Fruit fly (Drosophila melanogaster) whole organism, embryonic: ENCODE results near the gene MED15.

ENCODE experiments used
- Blimp-1 ChIP-seq: fragments of 200-800 bp; sonication (Bioruptor generic); optimal IDR thresholded peaks from 3 replicates; lab custom pipeline; 2018; ENCODE audit warnings: missing biosample characterization, missing genetic modification characterization, mild to moderate bottlenecking, moderate library complexity, missing genetic modification reagents
- CG10462 ChIP-seq: fragments of 200-800 bp; sonication (Bioruptor generic); optimal IDR thresholded peaks from 2 replicates; lab custom pipeline; 2016; ENCODE audit warnings: missing biosample characterization, missing genetic modification characterization
- CG14710 ChIP-seq: fragments of 200-800 bp; sonication (Bioruptor generic); optimal IDR thresholded peaks from 3 replicates; lab custom pipeline; 2019; ENCODE audit warnings: missing biosample characterization, mild to moderate bottlenecking, missing genetic modification characterization, moderate library complexity
- CG15601 ChIP-seq: fragments of 200-800 bp; sonication (Bioruptor generic); optimal IDR thresholded peaks from 3 replicates; lab custom pipeline; 2019; ENCODE audit warnings: missing biosample characterization, mild to moderate bottlenecking, missing genetic modification characterization, moderate library complexity
- CG16779 ChIP-seq: fragments of 200-800 bp; sonication (Bioruptor generic); IDR thresholded peaks from 2 replicates; pipeline ENCODE4 v1.3.6; 2022; ENCODE audit warnings: missing biosample characterization, missing genetic modification characterization
- CG17361 ChIP-seq: fragments of 200-800 bp; sonication (Bioruptor generic); IDR thresholded peaks from 3 replicates; pipeline ENCODE4 v1.3.6; 2022; ENCODE audit warnings: missing biosample characterization, missing genetic modification characterization
- CG17568 ChIP-seq: fragments of 200-800 bp; sonication (Bioruptor generic); optimal IDR thresholded peaks from 2 replicates; lab custom pipeline; 2018; ENCODE audit warnings: missing biosample characterization, mild to moderate bottlenecking, missing genetic modification characterization, moderate library complexity
- CG17829 ChIP-seq: fragments of 200-800 bp; optimal IDR thresholded peaks from 2 replicates; lab custom pipeline; 2019; ENCODE audit warnings: missing biosample characterization, mild to moderate bottlenecking, missing genetic modification characterization, moderate library complexity
- CG18011 ChIP-seq: fragments of 200-800 bp; sonication (Bioruptor generic); optimal IDR thresholded peaks from 2 replicates; lab custom pipeline; 2017; ENCODE audit warnings: missing biosample characterization, missing genetic modification characterization, mild to moderate bottlenecking, moderate library complexity, missing genotype
- CG18262 ChIP-seq: fragments of 200-800 bp; optimal IDR thresholded peaks from 3 replicates; lab custom pipeline; 2019; ENCODE audit warnings: missing biosample characterization, mild to moderate bottlenecking, missing genetic modification characterization, moderate library complexity
- CG2120 ChIP-seq: fragments of 200-800 bp; sonication (Bioruptor generic); optimal IDR thresholded peaks from 3 replicates; lab custom pipeline; 2016; ENCODE audit warnings: missing biosample characterization, missing genetic modification characterization
- CG2712 ChIP-seq: fragments of 200-800 bp; optimal IDR thresholded peaks from 3 replicates; lab custom pipeline; 2019; ENCODE audit warnings: missing biosample characterization, mild to moderate bottlenecking, missing genetic modification characterization, moderate library complexity
- CG30431 ChIP-seq: fragments of 200-800 bp; sonication (Bioruptor generic); optimal IDR thresholded peaks from 2 replicates; lab custom pipeline; 2017; ENCODE audit warnings: missing biosample characterization, missing genetic modification characterization
- CG42726 ChIP-seq: fragments of 200-800 bp; sonication (Bioruptor generic); IDR thresholded peaks from 2 replicates; pipeline ENCODE4 v1.3.6; 2022; ENCODE audit warnings: missing biosample characterization, missing genetic modification characterization; ENCODE audit not compliant: partially characterized antibody
- CG6791 ChIP-seq: fragments of 200-800 bp; sonication (Bioruptor generic); IDR thresholded peaks from 3 replicates; pipeline ENCODE4 v1.3.6; 2022; ENCODE audit warnings: missing biosample characterization, missing genetic modification characterization; ENCODE audit not compliant: partially characterized antibody
- CG9876 ChIP-seq: fragments of 200-800 bp; sonication (Bioruptor generic); optimal IDR thresholded peaks from 2 replicates; lab custom pipeline; 2016; ENCODE audit warnings: missing biosample characterization, missing genetic modification characterization
- D19A ChIP-seq: fragments of 200-800 bp; optimal IDR thresholded peaks from 3 replicates; lab custom pipeline; 2019; ENCODE audit warnings: missing biosample characterization, mild to moderate bottlenecking, missing genetic modification characterization, moderate library complexity
- Drgx ChIP-seq: fragments of 200-800 bp; sonication (Bioruptor generic); IDR thresholded peaks from 2 replicates; pipeline ENCODE4 v1.3.6; 2022; ENCODE audit warnings: missing biosample characterization, missing genetic modification characterization
- HmgD ChIP-seq: fragments of 200-800 bp; sonication (Bioruptor generic); optimal IDR thresholded peaks from 3 replicates; lab custom pipeline; 2016; ENCODE audit warnings: missing biosample characterization, missing genetic modification characterization
- Hr78 ChIP-seq, 2 experiments: fragments of 200-800 bp in 1 of 2; fragments of >200 bp in 1 of 2; sonication (Bioruptor generic) in 1 of 2; optimal IDR thresholded peaks; 2 replicates each; lab custom pipeline; 2017 to 2019; ENCODE audit warnings: missing biosample characterization in 2 of 2, missing genetic modification characterization in 2 of 2, mild to moderate bottlenecking in 1 of 2, moderate library complexity in 1 of 2
- Mrtf ChIP-seq: fragments of 200-800 bp; sonication (Bioruptor generic); IDR thresholded peaks from 3 replicates; pipeline ENCODE4 v1.3.6; 2022; ENCODE audit warnings: missing biosample characterization, missing genetic modification characterization
- NC2β ChIP-seq: fragments of 200-800 bp; sonication (Bioruptor generic); optimal IDR thresholded peaks from 2 replicates; lab custom pipeline; 2016; ENCODE audit warnings: missing biosample characterization, missing genetic modification characterization
- Nf-YC ChIP-seq: fragments of 200-800 bp; optimal IDR thresholded peaks from 3 replicates; lab custom pipeline; 2019; ENCODE audit warnings: missing biosample characterization, mild to moderate bottlenecking, missing genetic modification characterization, moderate library complexity
- Spps ChIP-seq: fragments of 200-800 bp; sonication (Bioruptor generic); optimal IDR thresholded peaks from 2 replicates; lab custom pipeline; 2018; ENCODE audit warnings: missing biosample characterization, mild to moderate bottlenecking, missing genetic modification characterization
- Xrp1 ChIP-seq: fragments of 200-800 bp; sonication (Bioruptor generic); IDR thresholded peaks from 2 replicates; pipeline ENCODE4 v1.3.6; 2022; ENCODE audit warnings: missing biosample characterization, missing genetic modification characterization
- abd-A ChIP-seq: fragments of 200-800 bp; sonication (Bioruptor generic); optimal IDR thresholded peaks from 3 replicates; lab custom pipeline; 2019; ENCODE audit warnings: missing biosample characterization, mild to moderate bottlenecking, missing genetic modification characterization, moderate library complexity
- ara ChIP-seq: fragments of 200-800 bp; sonication (Bioruptor generic); IDR thresholded peaks from 2 replicates; pipeline ENCODE4 v1.3.6; 2022; ENCODE audit warnings: missing biosample characterization, missing genetic modification characterization
- az2 ChIP-seq: fragments of 200-800 bp; sonication (Bioruptor generic); optimal IDR thresholded peaks from 3 replicates; lab custom pipeline; 2016; ENCODE audit warnings: missing biosample characterization, missing genetic modification characterization
- chinmo ChIP-seq: fragments of 200-800 bp; sonication (Bioruptor generic); IDR thresholded peaks from 4 replicates; pipeline ENCODE4 v1.3.6; 2022; ENCODE audit warnings: missing biosample characterization, missing genetic modification characterization; ENCODE audit not compliant: partially characterized antibody
- corto ChIP-seq: fragments of 200-800 bp; sonication (Bioruptor generic); optimal IDR thresholded peaks from 2 replicates; lab custom pipeline; 2016; ENCODE audit warnings: missing biosample characterization, mild to moderate bottlenecking, missing genetic modification characterization, moderate library complexity
- crol ChIP-seq: fragments of 200-800 bp; sonication (Bioruptor generic); IDR thresholded peaks from 2 replicates; pipeline ENCODE4 v1.3.6; 2022; ENCODE audit warnings: missing biosample characterization, missing genetic modification characterization
- fd96Cb ChIP-seq: fragments of 200-800 bp; sonication (Bioruptor generic); optimal IDR thresholded peaks from 2 replicates; lab custom pipeline; 2018; ENCODE audit warnings: missing biosample characterization, mild to moderate bottlenecking, missing genetic modification characterization, moderate library complexity
- gem ChIP-seq: fragments of 200-800 bp; sonication (Bioruptor generic); optimal IDR thresholded peaks from 2 replicates; lab custom pipeline; 2019; ENCODE audit warnings: missing biosample characterization, mild to moderate bottlenecking, missing genetic modification characterization, moderate library complexity
- grau ChIP-seq: fragments of 200-800 bp; optimal IDR thresholded peaks from 3 replicates; lab custom pipeline; 2019; ENCODE audit warnings: missing biosample characterization, mild to moderate bottlenecking, missing genetic modification characterization, moderate library complexity
- gt ChIP-seq: fragments of 200-800 bp; sonication (Bioruptor generic); IDR thresholded peaks from 2 replicates; pipeline ENCODE4 v1.3.6; 2022; ENCODE audit warnings: missing biosample characterization, missing genetic modification characterization
- hbn ChIP-seq: fragments of 200-800 bp; sonication (Bioruptor generic); IDR thresholded peaks from 2 replicates; pipeline ENCODE4 v1.3.6; 2022; ENCODE audit warnings: missing biosample characterization, missing genetic modification characterization; ENCODE audit not compliant: partially characterized antibody
- kah ChIP-seq: fragments of 200-800 bp; sonication (Bioruptor generic); optimal IDR thresholded peaks from 2 replicates; lab custom pipeline; 2018; ENCODE audit warnings: missing biosample characterization, mild to moderate bottlenecking, missing genetic modification characterization
- kni ChIP-seq: fragments of 200-800 bp; sonication (Bioruptor generic); optimal IDR thresholded peaks from 3 replicates; lab custom pipeline; 2017; ENCODE audit warnings: mild to moderate bottlenecking, missing biosample characterization, missing genetic modification reagents, missing genetic modification characterization
- lola ChIP-seq, 3 experiments: fragments of >200 bp in 2 of 3; fragments of 200-800 bp in 1 of 3; sonication (Bioruptor generic) in 1 of 3; optimal IDR thresholded peaks; 2 replicates each; lab custom pipeline; 2017 to 2019; ENCODE audit warnings: missing biosample characterization in 3 of 3, missing genetic modification characterization in 3 of 3, mild to moderate bottlenecking in 1 of 3, moderate library complexity in 1 of 3
- nom ChIP-seq: fragments of 200-800 bp; sonication (Bioruptor generic); optimal IDR thresholded peaks from 2 replicates; lab custom pipeline; 2017; ENCODE audit warnings: missing biosample characterization, missing genetic modification characterization, mild to moderate bottlenecking, moderate library complexity, missing genetic modification reagents
- onecut ChIP-seq: fragments of 200-800 bp; sonication (Bioruptor generic); IDR thresholded peaks from 2 replicates; pipeline ENCODE4 v1.3.6; 2022; ENCODE audit warnings: missing biosample characterization, missing genetic modification characterization
- phol ChIP-seq: fragments of 200-800 bp; sonication (Bioruptor generic); optimal IDR thresholded peaks from 3 replicates; lab custom pipeline; 2018; ENCODE audit warnings: missing biosample characterization, mild to moderate bottlenecking, missing genetic modification characterization, moderate library complexity
- row ChIP-seq: fragments of 200-800 bp; sonication (Bioruptor generic); IDR thresholded peaks from 3 replicates; pipeline ENCODE4 v1.3.6; 2022; ENCODE audit warnings: missing biosample characterization, missing genetic modification characterization
- sd ChIP-seq: fragments of 200-800 bp; sonication (Bioruptor generic); optimal IDR thresholded peaks from 3 replicates; lab custom pipeline; 2018; ENCODE audit warnings: missing biosample characterization, mild to moderate bottlenecking, missing genetic modification characterization, moderate library complexity
- sim ChIP-seq: fragments of 200-800 bp; sonication (Bioruptor generic); IDR thresholded peaks from 2 replicates; pipeline ENCODE4 v1.3.6; 2022; ENCODE audit warnings: missing biosample characterization, missing genetic modification characterization
- tgo ChIP-seq: fragments of 200-800 bp; sonication (Bioruptor generic); IDR thresholded peaks from 3 replicates; pipeline ENCODE4 v1.3.6; 2022; ENCODE audit warnings: missing biosample characterization, missing genetic modification characterization
- yki ChIP-seq: fragments of >200 bp; optimal IDR thresholded peaks from 3 replicates; lab custom pipeline; 2018
- zen2 ChIP-seq: fragments of 200-800 bp; sonication (Bioruptor generic); IDR thresholded peaks from 3 replicates; pipeline ENCODE4 v1.3.6; 2022; ENCODE audit warnings: missing biosample characterization, missing genetic modification characterization; ENCODE audit not compliant: partially characterized antibody

Gene MED15

DNA sequence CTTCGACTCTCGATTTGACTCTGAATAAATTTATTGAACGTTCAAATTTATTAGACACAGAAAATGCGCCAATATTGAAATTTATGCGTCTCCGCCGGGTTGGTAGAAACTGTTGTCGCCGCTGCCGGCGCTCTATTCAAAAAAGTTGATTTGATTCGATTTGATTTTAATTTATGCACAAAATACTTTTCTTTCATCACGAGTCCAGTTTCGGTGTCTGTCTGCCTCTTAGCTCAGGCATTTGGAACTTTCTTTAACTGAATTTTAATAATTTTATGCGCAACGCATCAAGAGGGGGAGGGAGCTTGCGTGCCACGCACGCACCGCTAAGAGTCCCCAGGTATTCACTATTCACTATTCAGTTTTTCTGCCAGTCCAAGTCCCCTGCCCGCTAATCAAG, 35.3 kb upstream of the MED15 start (continued):
- peak; percentile 41 for TF ChIP-seq abd-A (tag; lab: Kevin White, UChicago)
- TF ChIP-seq crol (GFP tag; lab: Robert Waterston, UW), result no peak
- 0 out of 2 replicates have a peak, but pooled peaks have one; percentile 29 for TF ChIP-seq onecut (GFP tag; lab: Robert Waterston, UW)
- no peak for TF ChIP-seq chinmo (GFP tag; lab: Robert Waterston, UW)
- no peak for TF ChIP-seq gt (GFP tag; lab: Robert Waterston, UW)
- peak; percentile 41 for TF ChIP-seq sd (tag; lab: Kevin White, UChicago)
- no peak for TF ChIP-seq grau
- TF ChIP-seq, all 482 proteins: peak for 9

DNA sequence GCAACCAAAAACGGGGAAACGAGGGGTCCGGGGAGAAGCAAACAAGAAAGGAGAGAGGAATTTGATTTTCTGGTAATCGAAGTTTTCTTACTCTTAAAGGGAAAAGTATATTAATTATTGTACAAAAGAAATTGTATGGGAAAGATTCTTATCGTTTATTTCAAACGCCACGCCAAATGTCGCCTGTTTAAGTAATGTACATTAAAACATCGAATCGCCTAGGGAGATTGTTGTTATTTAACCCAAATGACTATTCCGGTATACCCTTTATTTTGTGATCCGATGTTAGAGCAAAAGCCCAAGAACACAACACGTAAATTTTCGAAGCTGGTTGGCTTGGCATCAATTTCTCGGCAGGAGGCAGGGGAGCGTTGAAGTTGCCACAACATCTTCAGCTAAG, 33.5 kb upstream of the MED15 start:
- TF ChIP-seq NC2β (GFP tag; lab: Kevin White, UChicago), result no peak
- no peak for TF ChIP-seq kah (GFP tag; lab: Kevin White, UChicago)
- TF ChIP-seq CG6791 (GFP tag; lab: Robert Waterston, UW), result no peak
- peak in 1 of 3 experiments; percentile 34 for TF ChIP-seq lola (GFP tag; optimal IDR thresholded peaks at IDR 0.05; lab: Kevin White, UChicago)
- peak; percentile 15 for TF ChIP-seq Spps (tag; lab: Kevin White, UChicago)
- no peak for TF ChIP-seq CG10462 (GFP tag; lab: Kevin White, UChicago)
- no peak for TF ChIP-seq sim (GFP tag; lab: Robert Waterston, UW)
- peak; percentile 96 for TF ChIP-seq D19A
- TF ChIP-seq CG18011 (GFP tag; lab: Kevin White, UChicago), result no peak
- TF ChIP-seq phol (tag; lab: Kevin White, UChicago), result peak; percentile 22
- TF ChIP-seq CG14710 (tag; lab: Kevin White, UChicago), result peak; percentile 17
- TF ChIP-seq CG9876 (GFP tag; lab: Kevin White, UChicago), result no peak
- no peak for TF ChIP-seq CG30431 (GFP tag; lab: Kevin White, UChicago)
- no peak for TF ChIP-seq CG16779 (GFP tag; lab: Robert Waterston, UW)
- peak; percentile 63 for TF ChIP-seq Xrp1 (GFP tag; lab: Robert Waterston, UW)
- no peak for TF ChIP-seq Mrtf (GFP tag; lab: Robert Waterston, UW)
- no peak for TF ChIP-seq CG42726
- TF ChIP-seq yki, result no peak
- no peak for TF ChIP-seq Nf-YC (tag; lab: Kevin White, UChicago)
- no peak for TF ChIP-seq az2 (GFP tag; lab: Kevin White, UChicago)
- peak; percentile 43 for TF ChIP-seq corto (GFP tag; lab: Kevin White, UChicago)
- TF ChIP-seq CG15601 (tag; lab: Kevin White, UChicago), result peak; percentile 6
- peak; percentile 12; the same call in 1 of the 3 replicates for TF ChIP-seq row (GFP tag; lab: Robert Waterston, UW)
- TF ChIP-seq zen2, result no peak
- peak; percentile 55 for TF ChIP-seq CG18262 (tag; lab: Kevin White, UChicago)
- TF ChIP-seq Hr78 (GFP tag; optimal IDR thresholded peaks at IDR 0.05; lab: Kevin White, UChicago), result no peak
- TF ChIP-seq fd96Cb (tag; lab: Kevin White, UChicago), result peak; percentile 2
- TF ChIP-seq kni (GFP tag; lab: Kevin White, UChicago), result peak; percentile 6
- no peak for TF ChIP-seq hbn (GFP tag; lab: Robert Waterston, UW)
- peak; percentile 53 for TF ChIP-seq CG2712
- TF ChIP-seq Blimp-1 (GFP tag; lab: Kevin White, UChicago), result peak; percentile 29
- no peak for TF ChIP-seq tgo (GFP tag; lab: Robert Waterston, UW)
- TF ChIP-seq HmgD (GFP tag; lab: Kevin White, UChicago), result no peak
- TF ChIP-seq ara (GFP tag; lab: Robert Waterston, UW), result peak; percentile 55; the same call in 1 of the 2 replicates
- no peak for TF ChIP-seq CG17568
- TF ChIP-seq CG17829, result peak; percentile 22
- TF ChIP-seq nom (GFP tag; lab: Kevin White, UChicago), result peak; percentile 71
- TF ChIP-seq CG2120, result no peak
- TF ChIP-seq gem, result peak; percentile 29
- TF ChIP-seq CG17361 (GFP tag; lab: Robert Waterston, UW), result 0 out of 3 replicates have a peak, but pooled peaks have one; percentile 23
- TF ChIP-seq Drgx (GFP tag; lab: Robert Waterston, UW), result peak; percentile 68
